Worm (Caenorhabditis elegans): ENCODE results near the gene C49A9.6.

The C49A9.6 gene

ce11 chrIV:6230560-6231073, 19.9 kb downstream of the C49A9.6 start, which contains the start of gene F58F9.4:
Gene F58F9.4, plus strand, starts transcription at chrIV:6231023.
- TF ChIP-seq R02D3.7 (tag; optimal IDR thresholded peaks at IDR 0.05) (no peak), lir-3 (tag; optimal IDR thresholded peaks at IDR 0.05) (no peak), Y5F2A.4 (GFP tag; optimal IDR thresholded peaks at IDR 0.05) (no peak), daf-12 (tag; optimal IDR thresholded peaks at IDR 0.05) (no peak), nhr-28 (tag; optimal IDR thresholded peaks at IDR 0.05) (peak; percentile 28), dmd-6 (GFP tag; IDR thresholded peaks at IDR 0.05) (peak; percentile 37; the same call in 1 of the 2 replicates), arid-1 (GFP tag; conservative IDR thresholded peaks at IDR 0.05) (no peak), pqm-1 (tag; optimal IDR thresholded peaks at IDR 0.05) (peak; percentile 41), madf-5 (GFP tag; IDR thresholded peaks at IDR 0.05) (no peak), T20F7.1 (GFP tag; optimal IDR thresholded peaks at IDR 0.05) (no peak), hmg-1.1 (GFP tag; IDR thresholded peaks at IDR 0.05) (no peak), dpl-1 (GFP tag; optimal IDR thresholded peaks at IDR 0.05) (no peak), aly-2 (tag; optimal IDR thresholded peaks at IDR 0.05) (no peak), Y75B8A.6 (GFP tag; IDR thresholded peaks at IDR 0.05) (no peak), nhr-11 (tag; optimal IDR thresholded peaks at IDR 0.05) (no peak), gei-8 (GFP tag; optimal IDR thresholded peaks at IDR 0.05) (no peak), daf-16 (GFP tag; optimal IDR thresholded peaks at IDR 0.05) (no peak), daf-16 (tag; optimal IDR thresholded peaks at IDR 0.05) (peak; percentile 31), zfp-2 (tag; optimal IDR thresholded peaks at IDR 0.05) (no peak), Y48G9A.11 (GFP tag; IDR thresholded peaks at IDR 0.05) (no peak), lin-38 (GFP tag; IDR thresholded peaks at IDR 0.05) (no peak)

ce11 chrIV:6232769-6233290, 22.1 kb downstream of the C49A9.6 start, which contains the start of gene F58F9.3:
Gene F58F9.3, plus strand, starts transcription at chrIV:6233240.
- TF ChIP-seq dve-1 (tag; optimal IDR thresholded peaks at IDR 0.05; ENCODE audit: insufficient read depth): peak; percentile 30
- no peak for TF ChIP-seq ceh-32 (tag; optimal IDR thresholded peaks at IDR 0.05; ENCODE audit: poor library complexity)
- TF ChIP-seq dmd-6 (GFP tag; IDR thresholded peaks at IDR 0.05): peak; percentile 25; the same call in 1 of the 2 replicates
- no peak for TF ChIP-seq Y75B8A.6 (GFP tag; IDR thresholded peaks at IDR 0.05)
- no peak for TF ChIP-seq php-3 (GFP tag; IDR thresholded peaks at IDR 0.05)
- peak; percentile 48 for TF ChIP-seq nhr-28 (tag; optimal IDR thresholded peaks at IDR 0.05)
- no peak for TF ChIP-seq daf-16 (GFP tag; optimal IDR thresholded peaks at IDR 0.05)
- peak; percentile 79 for TF ChIP-seq daf-16 (tag; optimal IDR thresholded peaks at IDR 0.05)
- no peak for TF ChIP-seq mdt-29 (GFP tag; IDR thresholded peaks at IDR 0.05)
- TF ChIP-seq egl-27 (tag; optimal IDR thresholded peaks at IDR 0.05): no peak
- peak in 1 of 2 experiments; percentile 88 for TF ChIP-seq unc-62 (GFP tag; optimal IDR thresholded peaks at IDR 0.05 in 1 of 2)
- TF ChIP-seq unc-62 (tag; optimal IDR thresholded peaks at IDR 0.05): no peak
- no peak for TF ChIP-seq mxl-3 (GFP tag; optimal IDR thresholded peaks at IDR 0.05)
- TF ChIP-seq aha-1 (tag): peak; percentile 73
- no peak for TF ChIP-seq F37D6.2 (tag; optimal IDR thresholded peaks at IDR 0.05)
- TF ChIP-seq pqm-1 (tag; optimal IDR thresholded peaks at IDR 0.05): peak; percentile 52

- no peak for TF ChIP-seq duxl-1 (tag; optimal IDR thresholded peaks at IDR 0.05; ENCODE audit: poor library complexity)
- TF ChIP-seq zag-1 (tag; optimal IDR thresholded peaks at IDR 0.05): no peak
- no peak for TF ChIP-seq lin-1 (GFP tag; IDR thresholded peaks at IDR 0.05)
- TF ChIP-seq attf-4 (tag; optimal IDR thresholded peaks at IDR 0.05): no peak
- no peak for TF ChIP-seq egl-27 (tag; optimal IDR thresholded peaks at IDR 0.05)
- TF ChIP-seq gei-8 (GFP tag; optimal IDR thresholded peaks at IDR 0.05): no peak
- TF ChIP-seq spr-3 (GFP tag; optimal IDR thresholded peaks at IDR 0.05): no peak
These were observed 26.9 kb downstream of the C49A9.6 start, which contains the start of the genes F58F9.6 and F58F9.8 for ce11 chrIV:6237508-6238227. Gene F58F9.6, minus strand, starts transcription at chrIV:6237608. Gene F58F9.8, plus strand, starts transcription at chrIV:6238177.
